Worm (Caenorhabditis elegans) whole organism, mixed stage, embryonic: Measurements from ENCODE around the gene C06E1.7.

Experiments used
- M03D4.4 ChIP-seq: sonication (generic microtip); optimal IDR thresholded peaks from 2 replicates; lab custom pipeline; 2017; ENCODE audit warnings: mild to moderate bottlenecking, missing genetic modification characterization, missing compliant biosample characterization
- bed-3 ChIP-seq: fragments of 200-800 bp; sonication (Bioruptor generic); optimal IDR thresholded peaks from 3 replicates; lab custom pipeline; 2018; ENCODE audit warnings: mild to moderate bottlenecking, missing genetic modification characterization, moderate library complexity, missing compliant biosample characterization
- blmp-1 ChIP-seq: fragments of 150-350 bp; optimal IDR thresholded peaks from 2 replicates; lab custom pipeline; 2014; ENCODE audit warnings: missing biosample characterization, missing genetic modification characterization
- ceh-39 ChIP-seq: fragments of 150-350 bp; optimal IDR thresholded peaks from 2 replicates; lab custom pipeline; 2014; ENCODE audit warnings: missing biosample characterization, missing genetic modification characterization
- ceh-43 ChIP-seq: fragments of 200-800 bp; sonication (Bioruptor generic); optimal IDR thresholded peaks from 2 replicates; lab custom pipeline; 2018; ENCODE audit warnings: mild to moderate bottlenecking, missing genetic modification characterization, moderate library complexity, missing compliant biosample characterization
- ceh-83 ChIP-seq: fragments of 200-800 bp; sonication (Bioruptor generic); optimal IDR thresholded peaks from 2 replicates; lab custom pipeline; 2018; ENCODE audit warnings: mild to moderate bottlenecking, missing genetic modification characterization, missing compliant biosample characterization
- ces-1 ChIP-seq: fragments of 150-350 bp; optimal IDR thresholded peaks from 2 replicates; lab custom pipeline; 2014; ENCODE audit warnings: missing biosample characterization, missing genetic modification reagents, missing genetic modification characterization
- cnd-1 ChIP-seq: fragments of 200-800 bp; sonication (Bioruptor generic); optimal IDR thresholded peaks from 2 replicates; lab custom pipeline; 2018; ENCODE audit warnings: mild to moderate bottlenecking, missing genetic modification characterization, missing compliant biosample characterization
- drap-1 ChIP-seq: fragments of 200-800 bp; sonication (Bioruptor generic); optimal IDR thresholded peaks from 3 replicates; lab custom pipeline; 2018; ENCODE audit warnings: mild to moderate bottlenecking, missing genetic modification characterization, missing compliant biosample characterization
- elt-1 ChIP-seq: sonication (generic microtip); optimal IDR thresholded peaks from 2 replicates; lab custom pipeline; 2017; ENCODE audit warnings: missing genetic modification characterization, mild to moderate bottlenecking, missing compliant biosample characterization, antibody characterized with exemption, moderate library complexity, borderline replicate concordance; ENCODE audit not compliant: insufficient read depth
- flh-1 ChIP-seq: fragments of 200-800 bp; sonication (Bioruptor generic); optimal IDR thresholded peaks from 2 replicates; lab custom pipeline; 2018; ENCODE audit warnings: mild to moderate bottlenecking, missing genetic modification characterization, moderate library complexity, missing compliant biosample characterization
- hlh-1 ChIP-seq: fragments of 150-350 bp; optimal IDR thresholded peaks from 2 replicates; lab custom pipeline; 2014; ENCODE audit warnings: missing biosample characterization, missing genetic modification reagents, missing genetic modification characterization
- lin-13 ChIP-seq: fragments of 150-350 bp; optimal IDR thresholded peaks from 2 replicates; lab custom pipeline; 2014; ENCODE audit warnings: missing biosample characterization, missing genetic modification characterization
- lin-32 ChIP-seq: fragments of 200-800 bp; sonication (Bioruptor generic); optimal IDR thresholded peaks from 2 replicates; lab custom pipeline; 2018; ENCODE audit warnings: mild to moderate bottlenecking, missing genetic modification characterization, missing compliant biosample characterization
- mep-1 ChIP-seq: fragments of 150-350 bp; optimal IDR thresholded peaks from 2 replicates; lab custom pipeline; 2017; ENCODE audit warnings: missing biosample characterization, missing genetic modification reagents, missing genetic modification characterization, inconsistent platforms
- mls-2 ChIP-seq: sonication (generic microtip); optimal IDR thresholded peaks from 2 replicates; lab custom pipeline; 2016; ENCODE audit warnings: mild to moderate bottlenecking, missing genetic modification characterization, moderate library complexity, missing compliant biosample characterization
- nhr-12 ChIP-seq: fragments of 150-350 bp; optimal IDR thresholded peaks from 2 replicates; lab custom pipeline; 2014; ENCODE audit warnings: missing biosample characterization, missing genetic modification characterization
- nhr-237 ChIP-seq: fragments of 150-350 bp; optimal IDR thresholded peaks from 2 replicates; lab custom pipeline; 2014; ENCODE audit warnings: missing biosample characterization, missing genetic modification characterization
- nhr-76 ChIP-seq: sonication (generic microtip); optimal IDR thresholded peaks from 2 replicates; lab custom pipeline; 2017; ENCODE audit warnings: missing biosample characterization, missing genetic modification characterization
- sem-2 ChIP-seq: fragments of 200-800 bp; sonication (Bioruptor generic); optimal IDR thresholded peaks from 2 replicates; lab custom pipeline; 2018; ENCODE audit warnings: mild to moderate bottlenecking, missing genetic modification characterization, missing compliant biosample characterization
- snpc-4 ChIP-seq: fragments of 150-350 bp; optimal IDR thresholded peaks from 2 replicates; lab custom pipeline; 2014; ENCODE audit warnings: missing biosample characterization, missing genetic modification characterization
- tbx-8 ChIP-seq: fragments of 200-800 bp; sonication (Bioruptor generic); optimal IDR thresholded peaks from 2 replicates; lab custom pipeline; 2018; ENCODE audit warnings: mild to moderate bottlenecking, missing genetic modification characterization, moderate library complexity, missing compliant biosample characterization
- unc-120 ChIP-seq: sonication (generic microtip); optimal IDR thresholded peaks from 2 replicates; lab custom pipeline; 2017; ENCODE audit warnings: missing genetic modification characterization, missing compliant biosample characterization; ENCODE audit not compliant: poor library complexity, severe bottlenecking
- unc-39 ChIP-seq: fragments of 150-350 bp; optimal IDR thresholded peaks from 2 replicates; lab custom pipeline; 2014; ENCODE audit warnings: missing biosample characterization, missing genetic modification characterization
- zip-8 ChIP-seq: fragments of 150-350 bp; optimal IDR thresholded peaks from 2 replicates; lab custom pipeline; 2014; ENCODE audit warnings: missing biosample characterization, missing genetic modification characterization
- ztf-11 ChIP-seq: fragments of 150-350 bp; optimal IDR thresholded peaks from 2 replicates; lab custom pipeline; 2014; ENCODE audit warnings: missing biosample characterization, missing genetic modification characterization

C06E1.7 gene

ce11 chrIII:8589195-8589594 is 4.3 kb downstream of the C06E1.7 start, which contains the start of gene fip-3:
fip-3 (minus strand) TSS chrIII:8589488.
- no peak for TF ChIP-seq blmp-1 (tag; lab: Kevin White, UChicago)
- TF ChIP-seq tbx-8 (GFP tag; lab: Kevin White, UChicago) = no peak
- no peak for TF ChIP-seq mls-2 (tag; lab: Kevin White, UChicago)
- no peak for TF ChIP-seq M03D4.4 (tag; lab: Kevin White, UChicago)
- TF ChIP-seq unc-120 (tag; lab: Kevin White, UChicago) = no peak
- no peak for TF ChIP-seq lin-13 (tag; lab: Kevin White, UChicago)

- no peak for TF ChIP-seq snpc-4
- TF ChIP-seq ces-1 = peak; percentile 92
- no peak for TF ChIP-seq mep-1 (tag; lab: Kevin White, UChicago)
These were observed 4.8 kb downstream of the C06E1.7 start, which contains the start of gene glr-1 for ce11 chrIII:8588592-8589153. glr-1 (minus strand) TSS chrIII:8588642.

- no peak for TF ChIP-seq cnd-1 (tag; lab: Kevin White, UChicago)
- no peak for TF ChIP-seq elt-1 (tag; lab: Kevin White, UChicago)
- TF ChIP-seq nhr-12 (tag; lab: Kevin White, UChicago) = no peak
- TF ChIP-seq blmp-1 (tag; lab: Kevin White, UChicago) = no peak
- no peak for TF ChIP-seq lin-13 (tag; lab: Kevin White, UChicago)
- TF ChIP-seq mep-1 (tag; lab: Kevin White, UChicago) = no peak
- no peak for TF ChIP-seq ceh-43 (GFP tag; lab: Kevin White, UChicago)
These were observed 12.7 kb downstream of the C06E1.7 start, which contains the start of gene doxa-1 for ce11 chrIII:8580802-8581201. doxa-1 (plus strand) TSS chrIII:8581102.

ce11 chrIII:8579367-8579766 is 14.2 kb downstream of the C06E1.7 start:
- no peak for TF ChIP-seq nhr-237 (tag; lab: Kevin White, UChicago)
- TF ChIP-seq tbx-8 (GFP tag; lab: Kevin White, UChicago) = no peak
- peak; percentile 70 for TF ChIP-seq blmp-1 (tag; lab: Kevin White, UChicago)
- TF ChIP-seq unc-39 (tag; lab: Kevin White, UChicago) = no peak
- TF ChIP-seq ceh-83 (GFP tag; lab: Kevin White, UChicago) = no peak

ce11 chrIII:8578381-8578780 is 15.1 kb downstream of the C06E1.7 start:
- TF ChIP-seq elt-1 (tag; lab: Kevin White, UChicago) (no peak), zip-8 (no peak)

ce11 chrIII:8577534-8577933 is 16.0 kb downstream of the C06E1.7 start:
- no peak for TF ChIP-seq bed-3 (GFP tag; lab: Kevin White, UChicago)
- no peak for TF ChIP-seq ceh-43 (GFP tag; lab: Kevin White, UChicago)
- no peak for TF ChIP-seq lin-32 (GFP tag; lab: Kevin White, UChicago)
- no peak for TF ChIP-seq blmp-1 (tag; lab: Kevin White, UChicago)
- TF ChIP-seq nhr-76 (tag; lab: Kevin White, UChicago) = no peak
- no peak for TF ChIP-seq drap-1 (GFP tag; lab: Kevin White, UChicago)
- TF ChIP-seq elt-1 (tag; lab: Kevin White, UChicago) = no peak
- no peak for TF ChIP-seq lin-13 (tag; lab: Kevin White, UChicago)
- no peak for TF ChIP-seq sem-2 (GFP tag; lab: Kevin White, UChicago)
- no peak for TF ChIP-seq ztf-11
- no peak for TF ChIP-seq zip-8
- TF ChIP-seq hlh-1 (tag; lab: Kevin White, UChicago) = no peak
- no peak for TF ChIP-seq flh-1 (GFP tag; lab: Kevin White, UChicago)
- TF ChIP-seq ceh-39 (tag; lab: Kevin White, UChicago) = no peak
